Worm (Caenorhabditis elegans) whole organism, young adult: ENCODE measurements around the gene ceh-76.

Experiments
- D2030.7 ChIP-seq: fragments of 200-800 bp; sonication (Bioruptor generic); IDR thresholded peaks from 2 replicates; pipeline ENCODE4 v1.3.6; 2022; ENCODE audit warnings: missing genetic modification reagents, missing genetic modification characterization, missing compliant biosample characterization
- F10E7.11 ChIP-seq: sonication (generic microtip); optimal IDR thresholded peaks from 2 replicates; lab custom pipeline; 2017; ENCODE audit warnings: mild to moderate bottlenecking, missing genetic modification characterization, moderate library complexity, missing compliant biosample characterization
- F23B12.7 ChIP-seq: sonication (generic microtip); optimal IDR thresholded peaks from 2 replicates; lab custom pipeline; 2017; ENCODE audit warnings: missing genetic modification characterization, mild to moderate bottlenecking, missing compliant biosample characterization, antibody characterized with exemption, moderate library complexity; ENCODE audit not compliant: insufficient read depth
- F37B4.10 ChIP-seq: fragments of 200-800 bp; sonication (Bioruptor generic); IDR thresholded peaks from 2 replicates; pipeline ENCODE4 v1.3.6; 2022; ENCODE audit warnings: missing genetic modification characterization, missing compliant biosample characterization
- F52B5.7 ChIP-seq: sonication (generic microtip); optimal IDR thresholded peaks from 2 replicates; lab custom pipeline; 2016; ENCODE audit warnings: mild to moderate bottlenecking, missing genetic modification characterization, missing compliant biosample characterization
- F57C9.4 ChIP-seq: sonication (generic microtip); optimal IDR thresholded peaks from 2 replicates; lab custom pipeline; 2017; ENCODE audit warnings: mild to moderate bottlenecking, missing genetic modification characterization, missing compliant biosample characterization
- T07F8.4 ChIP-seq: sonication (generic microtip); optimal IDR thresholded peaks from 2 replicates; lab custom pipeline; 2016; ENCODE audit warnings: mild to moderate bottlenecking, missing genetic modification characterization, moderate library complexity, missing compliant biosample characterization
- Y56A3A.18 ChIP-seq: fragments of 200-800 bp; sonication (Bioruptor generic); IDR thresholded peaks from 2 replicates; pipeline ENCODE4 v1.3.6; 2022; ENCODE audit warnings: missing genetic modification reagents, missing genetic modification characterization, missing compliant biosample characterization
- Y67H2A.10 ChIP-seq: fragments of 200-800 bp; sonication (Bioruptor generic); conservative IDR thresholded peaks from 2 replicates; pipeline ENCODE4 v1.3.6; 2022; ENCODE audit warnings: missing genetic modification reagents, missing genetic modification characterization, missing compliant biosample characterization
- Y79H2A.3 ChIP-seq: fragments of 200-800 bp; sonication (Bioruptor generic); conservative IDR thresholded peaks from 2 replicates; pipeline ENCODE4 v1.3.6; 2022; ENCODE audit warnings: missing genetic modification reagents, missing genetic modification characterization, missing compliant biosample characterization
- aptf-2 ChIP-seq: fragments of 200-800 bp; sonication (Bioruptor generic); conservative IDR thresholded peaks from 2 replicates; pipeline ENCODE4 v1.3.6; 2022; ENCODE audit warnings: missing genetic modification reagents, missing genetic modification characterization, missing compliant biosample characterization
- ccch-3 ChIP-seq: fragments of 200-800 bp; sonication (Bioruptor generic); optimal IDR thresholded peaks from 2 replicates; lab custom pipeline; 2018; ENCODE audit warnings: mild to moderate bottlenecking, missing genetic modification characterization, missing compliant biosample characterization
- cebp-1 ChIP-seq, 2 experiments: fragments of 200-800 bp in 1 of 2; sonication (Bioruptor generic) in 1 of 2; sonication (generic microtip) in 1 of 2; IDR thresholded peaks in 1 of 2; optimal IDR thresholded peaks in 1 of 2; 2 replicates each; pipeline versions ENCODE4 v1.3.6 to Lab custom; 2017 to 2022; ENCODE audit warnings: missing compliant biosample characterization in 2 of 2, missing genetic modification characterization in 2 of 2, mild to moderate bottlenecking in 1 of 2, missing genetic modification reagents in 1 of 2, moderate library complexity in 1 of 2
- ceh-27 ChIP-seq: fragments of 200-800 bp; sonication (Bioruptor generic); optimal IDR thresholded peaks from 2 replicates; lab custom pipeline; 2018; ENCODE audit warnings: mild to moderate bottlenecking, missing genetic modification characterization, moderate library complexity, missing compliant biosample characterization
- ceh-40 ChIP-seq: fragments of 200-800 bp; sonication (Bioruptor generic); IDR thresholded peaks from 2 replicates; pipeline ENCODE4 v1.3.6; 2022; ENCODE audit warnings: missing genetic modification characterization, missing compliant biosample characterization
- ceh-58 ChIP-seq: fragments of 200-800 bp; sonication (Bioruptor generic); IDR thresholded peaks from 2 replicates; pipeline ENCODE4 v1.3.6; 2022; ENCODE audit warnings: missing genetic modification characterization, missing compliant biosample characterization
- ceh-79 ChIP-seq: sonication (generic microtip); optimal IDR thresholded peaks from 2 replicates; lab custom pipeline; 2017; ENCODE audit warnings: mild to moderate bottlenecking, missing genetic modification characterization, missing compliant biosample characterization
- dpl-1 ChIP-seq: fragments of 150-350 bp; optimal IDR thresholded peaks from 2 replicates; lab custom pipeline; 2014; ENCODE audit warnings: missing biosample characterization, missing genetic modification reagents, missing genetic modification characterization
- egl-44 ChIP-seq: fragments of 200-800 bp; sonication (Bioruptor generic); IDR thresholded peaks from 2 replicates; pipeline ENCODE4 v1.3.6; 2022; ENCODE audit warnings: missing genetic modification reagents, missing genetic modification characterization, missing compliant biosample characterization
- gei-17 ChIP-seq: fragments of 200-800 bp; sonication (Bioruptor generic); optimal IDR thresholded peaks from 2 replicates; lab custom pipeline; 2018; ENCODE audit warnings: mild to moderate bottlenecking, missing genetic modification characterization, missing compliant biosample characterization
- him-1 ChIP-seq: sonication (generic microtip); optimal IDR thresholded peaks from 2 replicates; lab custom pipeline; 2016; ENCODE audit warnings: missing genotype, missing genetic modification reagents, missing genetic modification characterization, missing compliant biosample characterization
- hlh-12 ChIP-seq: sonication (generic microtip); optimal IDR thresholded peaks from 2 replicates; lab custom pipeline; 2016; ENCODE audit warnings: missing genetic modification characterization, missing compliant biosample characterization
- madf-8 ChIP-seq: fragments of 200-800 bp; sonication (Bioruptor generic); conservative IDR thresholded peaks from 2 replicates; pipeline ENCODE4 v1.3.6; 2022; ENCODE audit warnings: missing genetic modification reagents, missing genetic modification characterization, missing compliant biosample characterization
- mcd-1 ChIP-seq: fragments of 200-800 bp; sonication (Bioruptor generic); IDR thresholded peaks from 2 replicates; pipeline ENCODE4 v1.3.6; 2022; ENCODE audit warnings: missing genetic modification reagents, missing genetic modification characterization, missing compliant biosample characterization
- nfya-1 ChIP-seq: sonication (generic microtip); optimal IDR thresholded peaks from 2 replicates; lab custom pipeline; 2017; ENCODE audit warnings: antibody characterized with exemption, missing compliant biosample characterization, missing genetic modification characterization, borderline replicate concordance; ENCODE audit not compliant: insufficient read depth
- nhr-120 ChIP-seq: fragments of 200-800 bp; sonication (Bioruptor generic); IDR thresholded peaks from 2 replicates; pipeline ENCODE4 v1.3.6; 2022; ENCODE audit warnings: missing genetic modification characterization, missing compliant biosample characterization
- nhr-179 ChIP-seq: sonication (generic microtip); optimal IDR thresholded peaks from 2 replicates; lab custom pipeline; 2016; ENCODE audit warnings: mild to moderate bottlenecking, missing genetic modification characterization, missing compliant biosample characterization
- nhr-90 ChIP-seq: sonication (generic microtip); optimal IDR thresholded peaks from 2 replicates; lab custom pipeline; 2016; ENCODE audit warnings: missing genotype, mild to moderate bottlenecking, missing genetic modification characterization, missing compliant biosample characterization
- pbrm-1 ChIP-seq: fragments of 200-800 bp; sonication (Bioruptor generic); IDR thresholded peaks from 2 replicates; pipeline ENCODE4 v1.3.6; 2022; ENCODE audit warnings: missing genetic modification reagents, missing genetic modification characterization, missing compliant biosample characterization
- pha-4 ChIP-seq: fragments of 150-350 bp; sonication (generic microtip); optimal IDR thresholded peaks from 2 replicates; lab custom pipeline; 2014; ENCODE audit warnings: missing biosample characterization, missing genetic modification reagents, missing genetic modification characterization
- repo-1 ChIP-seq: sonication (generic microtip); optimal IDR thresholded peaks from 2 replicates; lab custom pipeline; 2017; ENCODE audit warnings: mild to moderate bottlenecking, missing genetic modification characterization, missing compliant biosample characterization
- somi-1 ChIP-seq: fragments of 200-800 bp; sonication (Bioruptor generic); optimal IDR thresholded peaks from 2 replicates; lab custom pipeline; 2018; ENCODE audit warnings: mild to moderate bottlenecking, missing genetic modification characterization, missing compliant biosample characterization
- tbx-9 ChIP-seq: sonication (generic microtip); optimal IDR thresholded peaks from 2 replicates; lab custom pipeline; 2016; ENCODE audit warnings: borderline replicate concordance, missing genetic modification characterization, inconsistent platforms, missing compliant biosample characterization
- unc-62 ChIP-seq: fragments of 150-350 bp; optimal IDR thresholded peaks from 2 replicates; lab custom pipeline; 2014; ENCODE audit warnings: missing biosample characterization, missing genetic modification reagents, missing genetic modification characterization
- ztf-28 ChIP-seq: fragments of 200-800 bp; sonication (Bioruptor generic); IDR thresholded peaks from 2 replicates; pipeline ENCODE4 v1.3.6; 2022; ENCODE audit warnings: missing genetic modification reagents, missing genetic modification characterization, missing compliant biosample characterization
- ztf-3 ChIP-seq: fragments of 200-800 bp; sonication (Bioruptor generic); optimal IDR thresholded peaks from 2 replicates; lab custom pipeline; 2018; ENCODE audit warnings: mild to moderate bottlenecking, missing genetic modification characterization, missing compliant biosample characterization

The ceh-76 gene

DNA sequence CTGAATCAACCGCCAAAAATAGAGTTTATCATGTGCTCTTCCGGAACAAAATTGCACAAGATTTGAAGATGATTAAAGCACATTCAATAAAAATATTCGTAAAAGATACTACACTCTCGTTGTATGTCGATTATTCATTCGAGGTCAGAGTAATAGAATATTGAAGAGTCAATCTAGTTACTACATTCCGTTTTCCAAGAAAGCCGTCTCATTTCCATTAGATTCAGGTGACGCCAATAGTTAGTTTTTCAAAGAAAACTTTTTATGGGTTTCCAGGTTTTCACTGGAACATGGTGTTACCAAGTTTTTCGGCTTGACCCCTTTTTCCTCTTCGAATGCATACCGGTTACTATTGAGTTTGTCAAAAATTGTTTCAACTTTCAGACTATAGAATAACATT lies 24.0 kb downstream of the ceh-76 start:
- no peak for TF ChIP-seq madf-8 (GFP tag; lab: Robert Waterston, UW)
- no peak for TF ChIP-seq egl-44 (GFP tag; lab: Robert Waterston, UW)
- TF ChIP-seq F10E7.11: no peak
- no peak for TF ChIP-seq cebp-1 (GFP tag; IDR thresholded peaks at IDR 0.05; lab: Robert Waterston, UW)
- no peak for TF ChIP-seq cebp-1 (tag; optimal IDR thresholded peaks at IDR 0.05; lab: Kevin White, UChicago)
- TF ChIP-seq gei-17: no peak
- no peak for TF ChIP-seq Y79H2A.3
- no peak for TF ChIP-seq nhr-120 (GFP tag; lab: Robert Waterston, UW)
- no peak for TF ChIP-seq hlh-12 (tag; lab: Kevin White, UChicago)
- no peak for TF ChIP-seq T07F8.4 (tag; lab: Kevin White, UChicago)
- no peak for TF ChIP-seq ztf-28 (GFP tag; lab: Robert Waterston, UW)
- no peak for TF ChIP-seq pbrm-1 (GFP tag; lab: Robert Waterston, UW)
- no peak for TF ChIP-seq repo-1 (tag; lab: Kevin White, UChicago)

DNA sequence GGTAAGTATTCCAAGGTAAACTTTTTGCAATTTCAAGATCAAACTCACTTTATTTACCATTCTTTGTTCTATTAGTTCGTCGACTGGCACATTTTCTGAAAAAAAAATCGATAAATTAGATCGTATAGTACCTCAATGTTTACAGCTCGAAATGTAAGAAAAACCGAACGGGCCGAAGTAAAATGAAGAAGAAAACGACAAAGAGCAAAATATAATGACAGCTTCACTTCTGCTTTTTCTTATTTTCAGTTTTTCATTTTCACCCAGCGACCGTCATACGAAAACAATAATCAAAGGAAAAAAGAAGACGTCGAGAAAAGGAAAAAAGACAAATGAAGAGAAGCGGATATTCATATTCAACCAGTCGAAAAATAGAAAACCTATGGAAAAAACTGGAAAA lies 25.4 kb downstream of the ceh-76 start, which contains the start of gene che-7:
TSS of gene che-7 (minus strand) at position 101 of the 400 bp plus-strand sequence.
- no peak for TF ChIP-seq F23B12.7 (tag; lab: Kevin White, UChicago)
- no peak for TF ChIP-seq nhr-179 (tag; lab: Kevin White, UChicago)
- TF ChIP-seq Y67H2A.10 (GFP tag; lab: Robert Waterston, UW): no peak
- no peak for TF ChIP-seq hlh-12 (tag; lab: Kevin White, UChicago)
- no peak for TF ChIP-seq ztf-3
- no peak for TF ChIP-seq F57C9.4 (tag; lab: Kevin White, UChicago)
- TF ChIP-seq aptf-2 (GFP tag; lab: Robert Waterston, UW): no peak
- no peak for TF ChIP-seq F52B5.7
- TF ChIP-seq F37B4.10 (GFP tag; lab: Robert Waterston, UW): no peak
- TF ChIP-seq nhr-120 (GFP tag; lab: Robert Waterston, UW): no peak
- TF ChIP-seq, all 124 proteins: peak for 0

DNA sequence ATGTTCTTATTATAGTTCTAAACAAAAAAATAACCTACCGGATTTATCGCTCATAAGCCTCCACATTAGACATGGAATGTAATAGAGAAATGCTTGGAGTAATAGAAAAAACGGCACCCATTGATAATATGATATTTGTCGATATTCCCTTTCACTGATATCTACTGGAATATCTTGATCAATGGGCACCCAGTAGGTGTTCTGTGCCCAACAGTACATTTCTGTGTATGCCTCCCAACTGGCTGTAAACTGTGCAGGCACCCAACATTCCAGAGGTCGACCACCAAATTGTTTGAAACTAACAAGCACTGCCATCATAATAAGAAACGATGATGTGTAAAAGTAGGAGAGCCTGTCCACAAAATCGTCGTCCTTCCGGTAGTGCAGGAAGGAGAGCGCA lies 30.0 kb downstream of the ceh-76 start:
- TF ChIP-seq ceh-40: no peak
- TF ChIP-seq nfya-1 (tag; lab: Kevin White, UChicago): no peak
- TF ChIP-seq tbx-9 (tag; lab: Kevin White, UChicago): no peak
- TF ChIP-seq Y56A3A.18 (GFP tag; lab: Robert Waterston, UW): no peak
- TF ChIP-seq, all 124 proteins: peak for 0

DNA sequence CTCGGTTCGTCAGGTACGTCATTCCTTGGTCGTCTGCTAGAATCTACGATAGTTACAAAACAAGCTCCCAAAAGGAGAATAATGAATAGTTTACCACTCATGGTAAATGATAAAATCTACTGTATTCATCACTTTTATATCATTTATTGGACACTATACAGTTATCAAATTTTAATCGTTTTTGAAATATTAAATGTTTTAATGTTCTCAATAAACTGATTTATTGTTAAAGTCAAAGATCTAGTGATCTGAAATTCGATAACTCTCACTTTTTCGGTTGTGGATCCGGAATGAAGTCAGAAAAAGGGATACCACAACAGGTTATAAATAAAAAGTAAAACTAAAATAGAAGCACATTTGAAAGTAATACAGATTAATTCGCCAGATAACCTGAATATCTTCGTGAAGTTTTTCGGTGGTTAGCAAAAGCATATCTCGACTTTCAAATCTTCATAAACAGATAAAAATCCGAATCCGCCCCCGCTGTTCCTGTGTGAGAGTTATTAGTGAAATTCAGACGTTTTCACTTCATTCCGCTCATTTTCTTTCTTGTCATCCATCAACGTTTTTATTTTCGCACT lies 35.6 kb downstream of the ceh-76 start, which contains the start of the genes clec-217 and F26D11.2:
TSS of gene clec-217 (minus strand) at position 101 of the 581 bp plus-strand sequence.
TSS of gene F26D11.2 (plus strand) at position 531 of the 581 bp plus-strand sequence.
- TF ChIP-seq somi-1 (GFP tag; lab: Kevin White, UChicago): no peak
- TF ChIP-seq ceh-79 (tag; lab: Kevin White, UChicago): no peak
- no peak for TF ChIP-seq him-1 (tag; lab: Kevin White, UChicago)
- TF ChIP-seq, all 124 proteins: peak for 0

DNA sequence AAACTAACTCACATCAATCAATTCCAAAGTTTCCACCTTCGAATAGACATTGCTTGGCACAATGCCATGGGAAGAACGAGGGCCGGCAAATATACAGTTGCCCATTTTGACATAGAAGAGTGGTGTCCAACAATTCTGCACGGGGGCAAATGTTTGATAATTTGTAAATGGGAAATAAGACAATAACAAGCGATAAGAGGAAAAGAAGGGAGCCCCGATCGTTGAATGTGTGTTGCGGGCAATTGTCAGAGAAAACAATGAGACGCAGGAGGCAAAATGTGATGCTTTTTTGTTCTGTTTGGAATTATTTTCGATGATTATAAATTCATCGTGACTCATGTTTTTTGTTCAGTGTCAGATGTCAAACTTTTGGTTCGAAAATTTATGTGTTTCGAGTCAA lies 38.3 kb downstream of the ceh-76 start, which contains the start of gene pals-34:
TSS of gene pals-34 (minus strand) at position 280 of the 400 bp plus-strand sequence.
- no peak for TF ChIP-seq ceh-58 (GFP tag; lab: Robert Waterston, UW)
- no peak for TF ChIP-seq nhr-90
- no peak for TF ChIP-seq mcd-1 (GFP tag; lab: Robert Waterston, UW)
- no peak for TF ChIP-seq unc-62 (GFP tag; lab: Kevin White, UChicago)
- TF ChIP-seq pha-4 (tag; lab: Kevin White, UChicago): no peak
- no peak for TF ChIP-seq F23B12.7 (tag; lab: Kevin White, UChicago)
- TF ChIP-seq dpl-1: no peak
- no peak for TF ChIP-seq ccch-3 (GFP tag; lab: Kevin White, UChicago)
- no peak for TF ChIP-seq ceh-27
- TF ChIP-seq D2030.7 (GFP tag; lab: Robert Waterston, UW): no peak
- TF ChIP-seq, all 124 proteins: peak for 0
